Worm (Caenorhabditis elegans): ENCODE results near the gene T23B5.4.

Gene T23B5.4

ce11 chrIV:12698880-12699279, 24.1 kb downstream of the T23B5.4 start (continued):
- no peak for TF ChIP-seq ceh-20 (GFP tag; IDR thresholded peaks at IDR 0.05)
- TF ChIP-seq ztf-7 (tag; optimal IDR thresholded peaks at IDR 0.05): no peak
- no peak for TF ChIP-seq madf-5 (GFP tag; IDR thresholded peaks at IDR 0.05)
- TF ChIP-seq mes-2 (tag; optimal IDR thresholded peaks at IDR 0.05; ENCODE audit: poor library complexity, severe bottlenecking): no peak
- peak; percentile 24 for TF ChIP-seq hlh-30 (tag; optimal IDR thresholded peaks at IDR 0.05; ENCODE audit: insufficient read depth)
- TF ChIP-seq tra-1 (GFP tag; IDR thresholded peaks at IDR 0.05): 0 out of 2 replicates have a peak, but pooled peaks have one; percentile 24
- no peak for TF ChIP-seq T26A8.4 (GFP tag; IDR thresholded peaks at IDR 0.05)
- TF ChIP-seq unc-39 (tag; optimal IDR thresholded peaks at IDR 0.05): no peak
- TF ChIP-seq snpc-4 (tag; optimal IDR thresholded peaks at IDR 0.05): no peak
- no peak for TF ChIP-seq Y48G9A.11 (GFP tag; IDR thresholded peaks at IDR 0.05)
- no peak for TF ChIP-seq F37D6.2 (tag; optimal IDR thresholded peaks at IDR 0.05)
- TF ChIP-seq lin-39 (tag; optimal IDR thresholded peaks at IDR 0.05): no peak
- TF ChIP-seq ZK546.5 (tag; optimal IDR thresholded peaks at IDR 0.05): no peak
- peak; percentile 73 for TF ChIP-seq pqm-1 (tag; optimal IDR thresholded peaks at IDR 0.05)
- no peak for TF ChIP-seq egl-43 (GFP tag; IDR thresholded peaks at IDR 0.05)
- no peak for TF ChIP-seq nhr-42 (GFP tag; IDR thresholded peaks at IDR 0.05)
- no peak for TF ChIP-seq lir-3 (tag; optimal IDR thresholded peaks at IDR 0.05)
- peak; percentile 60; the same call in 1 of the 2 replicates for TF ChIP-seq lin-1 (GFP tag; IDR thresholded peaks at IDR 0.05)
- TF ChIP-seq mep-1 (tag; optimal IDR thresholded peaks at IDR 0.05): no peak
- no peak for TF ChIP-seq T20F7.1 (GFP tag; optimal IDR thresholded peaks at IDR 0.05)
- no peak for TF ChIP-seq nhr-10 (tag; optimal IDR thresholded peaks at IDR 0.05)
- peak in 1 of 2 experiments; percentile 17 for TF ChIP-seq mdl-1 (tag; optimal IDR thresholded peaks at IDR 0.05)
- TF ChIP-seq nhr-237 (tag; optimal IDR thresholded peaks at IDR 0.05): no peak
- TF ChIP-seq duxl-1 (tag; optimal IDR thresholded peaks at IDR 0.05; ENCODE audit: poor library complexity): no peak

ce11 chrIV:12700204-12700603, 25.4 kb downstream of the T23B5.4 start:
- TF ChIP-seq nhr-28 (tag; optimal IDR thresholded peaks at IDR 0.05) (peak; percentile 61), daf-16 (GFP tag; optimal IDR thresholded peaks at IDR 0.05) (no peak), daf-16 (tag; optimal IDR thresholded peaks at IDR 0.05) (peak; percentile 73), Y5F2A.4 (GFP tag; optimal IDR thresholded peaks at IDR 0.05) (no peak), rbr-2 (tag; optimal IDR thresholded peaks at IDR 0.05) (no peak), nhr-77 (tag; optimal IDR thresholded peaks at IDR 0.05) (no peak), ama-1 (optimal IDR thresholded peaks at IDR 0.05) (no peak), saeg-2 (GFP tag; IDR thresholded peaks at IDR 0.05) (no peak), dmd-6 (GFP tag; IDR thresholded peaks at IDR 0.05) (peak; percentile 46; the same call in 1 of the 2 replicates), F37D6.2 (tag; optimal IDR thresholded peaks at IDR 0.05) (no peak), hlh-11 (tag; optimal IDR thresholded peaks at IDR 0.05) (peak; percentile 53), vab-7 (GFP tag; IDR thresholded peaks at IDR 0.05) (no peak), hmg-1.1 (GFP tag; IDR thresholded peaks at IDR 0.05) (no peak), nhr-41 (GFP tag; IDR thresholded peaks at IDR 0.05) (peak; percentile 69; the same call in 1 of the 2 replicates), cey-2 (tag; optimal IDR thresholded peaks at IDR 0.05; ENCODE audit: borderline replicate concordance, insufficient read depth) (no peak), pqm-1 (tag; optimal IDR thresholded peaks at IDR 0.05) (peak; percentile 60), mdl-1 (tag; optimal IDR thresholded peaks at IDR 0.05) (no peak), nhr-111 (GFP tag; optimal IDR thresholded peaks at IDR 0.05) (no peak), tra-1 (GFP tag; IDR thresholded peaks at IDR 0.05) (0 out of 2 replicates have a peak, but pooled peaks have one; percentile 38), mdt-29 (GFP tag; IDR thresholded peaks at IDR 0.05) (no peak), gei-8 (GFP tag; optimal IDR thresholded peaks at IDR 0.05) (no peak), nhr-6 (tag; optimal IDR thresholded peaks at IDR 0.05) (no peak)

Data from whole organism, L4 larva.